Worm (Caenorhabditis elegans) whole organism, late embryonic: ENCODE measurements around the gene C39E9.8.

Source experiments
- F13H6.1 ChIP-seq: sonication (generic microtip); optimal IDR thresholded peaks from 2 replicates; lab custom pipeline; 2016; ENCODE audit warnings: missing genetic modification characterization, missing compliant biosample characterization
- K02D7.2 ChIP-seq: sonication (generic microtip); optimal IDR thresholded peaks from 2 replicates; lab custom pipeline; 2017; ENCODE audit warnings: mild to moderate bottlenecking, missing genetic modification characterization, missing compliant biosample characterization
- K09A11.1 ChIP-seq: sonication (generic microtip); optimal IDR thresholded peaks from 2 replicates; lab custom pipeline; 2017; ENCODE audit warnings: antibody characterized with exemption, mild to moderate bottlenecking, missing genetic modification characterization, missing compliant biosample characterization; ENCODE audit not compliant: insufficient read depth
- T23F11.4 ChIP-seq: fragments of 200-800 bp; sonication (Bioruptor generic); optimal IDR thresholded peaks from 2 replicates; lab custom pipeline; 2018; ENCODE audit warnings: mild to moderate bottlenecking, missing genetic modification characterization, missing compliant biosample characterization
- Y22D7AL.16 ChIP-seq: sonication (generic microtip); optimal IDR thresholded peaks from 2 replicates; lab custom pipeline; 2016; ENCODE audit warnings: missing genetic modification characterization, missing compliant biosample characterization
- ahr-1 ChIP-seq: sonication (generic microtip); optimal IDR thresholded peaks from 2 replicates; lab custom pipeline; 2016; ENCODE audit warnings: missing genetic modification characterization, missing compliant biosample characterization
- ama-1 ChIP-seq: fragments of 150-350 bp; optimal IDR thresholded peaks from 2 replicates; lab custom pipeline; 2014
- ceh-14 ChIP-seq: sonication (generic microtip); optimal IDR thresholded peaks from 2 replicates; lab custom pipeline; 2016; ENCODE audit warnings: missing genotype, missing genetic modification characterization, missing compliant biosample characterization
- ceh-18 ChIP-seq: sonication (generic microtip); optimal IDR thresholded peaks from 2 replicates; lab custom pipeline; 2016; ENCODE audit warnings: missing genetic modification characterization, missing compliant biosample characterization
- ceh-22 ChIP-seq: sonication (generic microtip); optimal IDR thresholded peaks from 2 replicates; lab custom pipeline; 2017; ENCODE audit warnings: missing biosample characterization, missing genetic modification characterization
- ceh-31 ChIP-seq: sonication (generic microtip); optimal IDR thresholded peaks from 2 replicates; lab custom pipeline; 2016; ENCODE audit warnings: missing genetic modification characterization, missing compliant biosample characterization
- ceh-34 ChIP-seq: sonication (generic microtip); optimal IDR thresholded peaks from 2 replicates; lab custom pipeline; 2016; ENCODE audit warnings: mild to moderate bottlenecking, missing genetic modification characterization, missing compliant biosample characterization
- ceh-48 ChIP-seq: sonication (generic microtip); optimal IDR thresholded peaks from 2 replicates; lab custom pipeline; 2016; ENCODE audit warnings: missing genetic modification characterization, inconsistent platforms, missing compliant biosample characterization
- dve-1 ChIP-seq: sonication (generic microtip); optimal IDR thresholded peaks from 2 replicates; lab custom pipeline; 2017; ENCODE audit warnings: antibody characterized with exemption, mild to moderate bottlenecking, missing genetic modification characterization, missing compliant biosample characterization
- elt-4 ChIP-seq: sonication (generic microtip); optimal IDR thresholded peaks from 2 replicates; lab custom pipeline; 2016; ENCODE audit warnings: missing genetic modification characterization, missing compliant biosample characterization
- ets-4 ChIP-seq: sonication (generic microtip); optimal IDR thresholded peaks from 2 replicates; lab custom pipeline; 2016; ENCODE audit warnings: missing genetic modification characterization, missing compliant biosample characterization
- eyg-1 ChIP-seq: sonication (generic microtip); optimal IDR thresholded peaks from 2 replicates; lab custom pipeline; 2016; ENCODE audit warnings: missing genotype, missing genetic modification characterization, missing compliant biosample characterization
- fax-1 ChIP-seq: sonication (generic microtip); optimal IDR thresholded peaks from 2 replicates; lab custom pipeline; 2016; ENCODE audit warnings: missing genotype, missing genetic modification characterization, missing compliant biosample characterization
- fkh-6 ChIP-seq: sonication (generic microtip); optimal IDR thresholded peaks from 2 replicates; lab custom pipeline; 2016; ENCODE audit warnings: missing genetic modification characterization, missing compliant biosample characterization
- gmeb-2 ChIP-seq: sonication (generic microtip); optimal IDR thresholded peaks from 2 replicates; lab custom pipeline; 2016; ENCODE audit warnings: missing genetic modification characterization, inconsistent platforms, missing compliant biosample characterization
- hlh-30 ChIP-seq: sonication (generic microtip); optimal IDR thresholded peaks from 2 replicates; lab custom pipeline; 2017; ENCODE audit warnings: antibody characterized with exemption, missing genetic modification characterization, missing compliant biosample characterization; ENCODE audit not compliant: insufficient read depth
- hlh-8 ChIP-seq: sonication (generic microtip); optimal IDR thresholded peaks from 2 replicates; lab custom pipeline; 2016; ENCODE audit warnings: missing genotype, missing genetic modification characterization, missing compliant biosample characterization
- madf-2 ChIP-seq: sonication (generic microtip); optimal IDR thresholded peaks from 2 replicates; lab custom pipeline; 2017; ENCODE audit warnings: missing genetic modification characterization, missing compliant biosample characterization
- mec-3 ChIP-seq: sonication (generic microtip); optimal IDR thresholded peaks from 2 replicates; lab custom pipeline; 2016; ENCODE audit warnings: borderline replicate concordance, missing genetic modification characterization, missing compliant biosample characterization
- nfya-1 ChIP-seq: sonication (generic microtip); optimal IDR thresholded peaks from 2 replicates; lab custom pipeline; 2017; ENCODE audit warnings: missing genetic modification characterization, mild to moderate bottlenecking, missing compliant biosample characterization, antibody characterized with exemption, moderate library complexity
- nhr-11 ChIP-seq: fragments of 150-350 bp; optimal IDR thresholded peaks from 2 replicates; lab custom pipeline; 2014; ENCODE audit warnings: missing biosample characterization, missing genetic modification characterization
- odd-2 ChIP-seq: sonication (generic microtip); optimal IDR thresholded peaks from 2 replicates; lab custom pipeline; 2017; ENCODE audit warnings: antibody characterized with exemption, mild to moderate bottlenecking, missing genetic modification characterization, missing compliant biosample characterization
- pat-9 ChIP-seq: fragments of 200-800 bp; sonication (Bioruptor generic); optimal IDR thresholded peaks from 2 replicates; lab custom pipeline; 2018; ENCODE audit warnings: mild to moderate bottlenecking, missing genetic modification characterization, moderate library complexity, missing compliant biosample characterization
- pha-4 ChIP-seq: fragments of 150-350 bp; optimal IDR thresholded peaks from 2 replicates; lab custom pipeline; 2018; ENCODE audit warnings: missing biosample characterization, missing genetic modification reagents, missing genetic modification characterization
- ref-2 ChIP-seq: sonication (generic microtip); optimal IDR thresholded peaks from 2 replicates; lab custom pipeline; 2016; ENCODE audit warnings: missing genetic modification characterization, missing compliant biosample characterization
- rnt-1 ChIP-seq: sonication (generic microtip); optimal IDR thresholded peaks from 2 replicates; lab custom pipeline; 2016; ENCODE audit warnings: missing genetic modification characterization, missing compliant biosample characterization
- sox-2 ChIP-seq: fragments of 200-800 bp; sonication (Bioruptor generic); IDR thresholded peaks from 2 replicates; pipeline ENCODE4 v1.3.6; 2022; ENCODE audit warnings: missing genetic modification reagents, missing genetic modification characterization, missing compliant biosample characterization
- sox-4 ChIP-seq: sonication (generic microtip); optimal IDR thresholded peaks from 2 replicates; lab custom pipeline; 2017; ENCODE audit warnings: mild to moderate bottlenecking, missing genetic modification characterization, inconsistent platforms, missing compliant biosample characterization
- tbx-2 ChIP-seq: sonication (generic microtip); optimal IDR thresholded peaks from 2 replicates; lab custom pipeline; 2016; ENCODE audit warnings: missing genetic modification characterization, missing compliant biosample characterization
- tbx-7 ChIP-seq: sonication (generic microtip); optimal IDR thresholded peaks from 2 replicates; lab custom pipeline; 2016; ENCODE audit warnings: missing genotype, missing genetic modification characterization, missing compliant biosample characterization
- ttx-3 ChIP-seq: sonication (generic microtip); optimal IDR thresholded peaks from 2 replicates; lab custom pipeline; 2016; ENCODE audit warnings: missing genetic modification reagents, missing genetic modification characterization, missing compliant biosample characterization
- unc-42 ChIP-seq: sonication (generic microtip); optimal IDR thresholded peaks from 2 replicates; lab custom pipeline; 2016; ENCODE audit warnings: missing genotype, missing genetic modification characterization, missing compliant biosample characterization
- unc-55 ChIP-seq: sonication (generic microtip); optimal IDR thresholded peaks from 2 replicates; lab custom pipeline; 2017; ENCODE audit warnings: missing biosample characterization, missing genetic modification reagents, missing genetic modification characterization
- zip-5 ChIP-seq: sonication (generic microtip); optimal IDR thresholded peaks from 2 replicates; lab custom pipeline; 2016; ENCODE audit warnings: missing genetic modification characterization, missing compliant biosample characterization

The C39E9.8 gene

ce11 chrIV:13038888-13039287, 40.4 kb upstream of the C39E9.8 start, which contains the start of gene F49E11.2:
Gene F49E11.2 (minus strand): TSS chrIV:13038988.
- TF ChIP-seq tbx-7 = no peak
- TF ChIP-seq pat-9 (tag; lab: Kevin White, UChicago) = no peak
- no peak for TF ChIP-seq K02D7.2
- no peak for TF ChIP-seq ceh-22 (tag; lab: Kevin White, UChicago)
- no peak for TF ChIP-seq hlh-8 (tag; lab: Kevin White, UChicago)
- TF ChIP-seq nfya-1 (tag; lab: Kevin White, UChicago) = no peak
- TF ChIP-seq ets-4 (tag; lab: Kevin White, UChicago) = no peak
- TF ChIP-seq K09A11.1 (tag; lab: Kevin White, UChicago) = no peak
- TF ChIP-seq mec-3 (tag; lab: Kevin White, UChicago) = no peak
- no peak for TF ChIP-seq fkh-6 (tag; lab: Kevin White, UChicago)
- TF ChIP-seq unc-42 (tag; lab: Kevin White, UChicago) = no peak
- no peak for TF ChIP-seq Y22D7AL.16
- no peak for TF ChIP-seq sox-2 (GFP tag; lab: Robert Waterston, UW)
- TF ChIP-seq elt-4 (tag; lab: Kevin White, UChicago) = no peak
- no peak for TF ChIP-seq ceh-31
- TF ChIP-seq odd-2 (tag; lab: Kevin White, UChicago) = no peak
- TF ChIP-seq ceh-48 (tag; lab: Kevin White, UChicago) = no peak

- TF ChIP-seq rnt-1 (tag; lab: Kevin White, UChicago) (no peak), F13H6.1 (tag; lab: Kevin White, UChicago) (no peak), K09A11.1 (tag; lab: Kevin White, UChicago) (no peak), ttx-3 (tag; lab: Kevin White, UChicago) (no peak), nfya-1 (tag; lab: Kevin White, UChicago) (peak; percentile 87)
These were observed 37.8 kb upstream of the C39E9.8 start for ce11 chrIV:13041486-13041885.

ce11 chrIV:13042091-13042490, 37.2 kb upstream of the C39E9.8 start, which contains the start of gene amt-2:
Gene amt-2 (plus strand): TSS chrIV:13042391.
- TF ChIP-seq ama-1 (lab: Kevin White, UChicago) = no peak
- no peak for TF ChIP-seq fax-1 (tag; lab: Kevin White, UChicago)
- no peak for TF ChIP-seq zip-5
- TF ChIP-seq odd-2 (tag; lab: Kevin White, UChicago) = no peak
- TF ChIP-seq ceh-14 (tag; lab: Kevin White, UChicago) = no peak
- TF ChIP-seq hlh-8 (tag; lab: Kevin White, UChicago) = no peak
- TF ChIP-seq unc-42 (tag; lab: Kevin White, UChicago) = no peak
- no peak for TF ChIP-seq ceh-18 (tag; lab: Kevin White, UChicago)
- TF ChIP-seq eyg-1 = no peak
- TF ChIP-seq nhr-11 = no peak
- TF ChIP-seq T23F11.4 (GFP tag; lab: Kevin White, UChicago) = no peak
- TF ChIP-seq sox-4 = no peak
- no peak for TF ChIP-seq unc-55 (GFP tag; lab: Kevin White, UChicago)
- no peak for TF ChIP-seq gmeb-2 (tag; lab: Kevin White, UChicago)
- TF ChIP-seq tbx-2 = no peak

- TF ChIP-seq unc-42 (tag; lab: Kevin White, UChicago) (no peak), ceh-34 (tag; lab: Kevin White, UChicago) (no peak), hlh-30 (tag; lab: Kevin White, UChicago) (no peak), T23F11.4 (GFP tag; lab: Kevin White, UChicago) (no peak), fax-1 (tag; lab: Kevin White, UChicago) (no peak), sox-2 (GFP tag; lab: Robert Waterston, UW) (no peak), eyg-1 (no peak), ceh-22 (tag; lab: Kevin White, UChicago) (no peak), dve-1 (tag; lab: Kevin White, UChicago) (no peak), ahr-1 (tag; lab: Kevin White, UChicago) (no peak), ref-2 (tag; lab: Kevin White, UChicago) (no peak), pha-4 (tag; lab: Kevin White, UChicago) (no peak), ttx-3 (tag; lab: Kevin White, UChicago) (no peak), madf-2 (tag; lab: Kevin White, UChicago) (no peak)
These were observed 34.3 kb upstream of the C39E9.8 start for ce11 chrIV:13044980-13045379.
